Fruit fly (Drosophila melanogaster) whole organism, embryonic: ENCODE measurements around the gene HINT1.
A peak's percentile ranks its signal among the peaks of the same experiment; 100 is the strongest.

ENCODE experiments used
- CG10274 ChIP-seq: fragments of 200-800 bp; sonication (Bioruptor generic); optimal IDR thresholded peaks from 3 replicates; lab custom pipeline; 2017; ENCODE audit warnings: missing biosample characterization, mild to moderate bottlenecking, missing genetic modification characterization
- CG11247 ChIP-seq: fragments of 200-800 bp; sonication (Bioruptor generic); IDR thresholded peaks from 2 replicates; pipeline ENCODE4 v1.3.6; 2022; ENCODE audit warnings: missing biosample characterization, missing genetic modification characterization
- CG11695 ChIP-seq: fragments of 200-800 bp; sonication (Bioruptor generic); IDR thresholded peaks from 3 replicates; pipeline ENCODE4 v1.3.6; 2022; ENCODE audit warnings: missing biosample characterization, missing genetic modification characterization
- CG13624 ChIP-seq: fragments of 200-800 bp; sonication (Bioruptor generic); optimal IDR thresholded peaks from 2 replicates; lab custom pipeline; 2016; ENCODE audit warnings: missing biosample characterization, missing genetic modification characterization
- CG14014 ChIP-seq: fragments of 200-800 bp; sonication (Bioruptor generic); IDR thresholded peaks from 2 replicates; pipeline ENCODE4 v1.3.6; 2022; ENCODE audit warnings: missing biosample characterization, missing genetic modification characterization
- CG14710 ChIP-seq: fragments of 200-800 bp; sonication (Bioruptor generic); optimal IDR thresholded peaks from 3 replicates; lab custom pipeline; 2019; ENCODE audit warnings: missing biosample characterization, mild to moderate bottlenecking, missing genetic modification characterization, moderate library complexity
- CG15696 ChIP-seq: fragments of 200-800 bp; sonication (Bioruptor generic); optimal IDR thresholded peaks from 2 replicates; lab custom pipeline; 2019; ENCODE audit warnings: missing biosample characterization, mild to moderate bottlenecking, missing genetic modification characterization, moderate library complexity
- CG1603 ChIP-seq: fragments of 200-800 bp; sonication (Bioruptor generic); optimal IDR thresholded peaks from 2 replicates; lab custom pipeline; 2019; ENCODE audit warnings: missing biosample characterization, mild to moderate bottlenecking, missing genetic modification characterization, moderate library complexity
- CG17359 ChIP-seq: fragments of 200-800 bp; sonication (Bioruptor generic); optimal IDR thresholded peaks from 3 replicates; lab custom pipeline; 2018; ENCODE audit warnings: missing biosample characterization, mild to moderate bottlenecking, missing genetic modification characterization, moderate library complexity
- CG17385 ChIP-seq: fragments of 200-800 bp; sonication (Bioruptor generic); optimal IDR thresholded peaks from 3 replicates; lab custom pipeline; 2018; ENCODE audit warnings: missing biosample characterization, mild to moderate bottlenecking, missing genetic modification characterization
- CG2116 ChIP-seq: fragments of 200-800 bp; sonication (Bioruptor generic); optimal IDR thresholded peaks from 3 replicates; lab custom pipeline; 2018; ENCODE audit warnings: missing biosample characterization, mild to moderate bottlenecking, missing genetic modification characterization
- CG2129 ChIP-seq: fragments of 200-800 bp; sonication (Bioruptor generic); IDR thresholded peaks from 2 replicates; pipeline ENCODE4 v1.3.6; 2022; ENCODE audit warnings: missing biosample characterization, missing genetic modification characterization; ENCODE audit not compliant: partially characterized antibody
- CG30431 ChIP-seq: fragments of 200-800 bp; sonication (Bioruptor generic); optimal IDR thresholded peaks from 2 replicates; lab custom pipeline; 2017; ENCODE audit warnings: missing biosample characterization, missing genetic modification characterization
- CG3847 ChIP-seq: fragments of 200-800 bp; sonication (Bioruptor generic); IDR thresholded peaks from 2 replicates; pipeline ENCODE4 v1.3.6; 2022; ENCODE audit warnings: missing biosample characterization, missing genetic modification characterization
- CG4854 ChIP-seq: fragments of 200-800 bp; sonication (Bioruptor generic); optimal IDR thresholded peaks from 2 replicates; lab custom pipeline; 2016; ENCODE audit warnings: missing biosample characterization, missing genetic modification characterization, inconsistent platforms
- CG6683 ChIP-seq: fragments of 200-800 bp; sonication (Bioruptor generic); optimal IDR thresholded peaks from 2 replicates; lab custom pipeline; 2017; ENCODE audit warnings: missing biosample characterization, mild to moderate bottlenecking, missing genetic modification characterization, missing genetic modification reagents
- CG7839 ChIP-seq: fragments of 200-800 bp; sonication (Bioruptor generic); optimal IDR thresholded peaks from 3 replicates; lab custom pipeline; 2018; ENCODE audit warnings: missing biosample characterization, mild to moderate bottlenecking, missing genetic modification characterization, moderate library complexity
- CG7928 ChIP-seq: fragments of 200-800 bp; sonication (Bioruptor generic); optimal IDR thresholded peaks from 2 replicates; lab custom pipeline; 2017; ENCODE audit warnings: missing biosample characterization, mild to moderate bottlenecking, missing genetic modification characterization
- CG8281 ChIP-seq: fragments of 200-800 bp; sonication (Bioruptor generic); optimal IDR thresholded peaks from 2 replicates; lab custom pipeline; 2018; ENCODE audit warnings: missing biosample characterization, mild to moderate bottlenecking, missing genetic modification characterization, moderate library complexity
- CG8359 ChIP-seq: fragments of 200-800 bp; sonication (Bioruptor generic); optimal IDR thresholded peaks from 2 replicates; lab custom pipeline; 2017; ENCODE audit warnings: missing biosample characterization, mild to moderate bottlenecking, missing genetic modification characterization, borderline replicate concordance
- CG8478 ChIP-seq: fragments of >200 bp; optimal IDR thresholded peaks from 2 replicates; lab custom pipeline; 2018
- CG8765 ChIP-seq: fragments of 200-800 bp; sonication (Bioruptor generic); IDR thresholded peaks from 2 replicates; pipeline ENCODE4 v1.3.6; 2022; ENCODE audit warnings: missing biosample characterization, missing genetic modification characterization
- CG9876 ChIP-seq: fragments of 200-800 bp; sonication (Bioruptor generic); optimal IDR thresholded peaks from 2 replicates; lab custom pipeline; 2016; ENCODE audit warnings: missing biosample characterization, missing genetic modification characterization
- CkIIα-i1 ChIP-seq: fragments of 200-800 bp; sonication (Bioruptor generic); IDR thresholded peaks from 2 replicates; pipeline ENCODE4 v1.3.6; 2022; ENCODE audit warnings: missing biosample characterization, missing genetic modification characterization
- D ChIP-seq, 2 experiments: fragments of 200-800 bp in 1 of 2; fragments of >200 bp in 1 of 2; sonication (Bioruptor generic) in 1 of 2; optimal IDR thresholded peaks; 2 replicates in 1 of 2; 3 replicates in 1 of 2; lab custom pipeline; 2017; ENCODE audit warnings: mild to moderate bottlenecking in 1 of 2, missing biosample characterization in 1 of 2, missing genetic modification characterization in 1 of 2, missing genetic modification reagents in 1 of 2
- D19B ChIP-seq: fragments of 200-800 bp; sonication (Bioruptor generic); optimal IDR thresholded peaks from 2 replicates; lab custom pipeline; 2017; ENCODE audit warnings: missing biosample characterization, mild to moderate bottlenecking, missing genetic modification characterization
- ERR ChIP-seq: fragments of 200-800 bp; sonication (Bioruptor generic); optimal IDR thresholded peaks from 2 replicates; lab custom pipeline; 2016; ENCODE audit warnings: missing biosample characterization, missing genetic modification characterization
- Gsc ChIP-seq: fragments of 200-800 bp; sonication (Bioruptor generic); IDR thresholded peaks from 2 replicates; pipeline ENCODE4 v1.3.6; 2022; ENCODE audit warnings: missing biosample characterization, missing genetic modification characterization
- Hand ChIP-seq: fragments of 200-800 bp; sonication (Bioruptor generic); optimal IDR thresholded peaks from 2 replicates; lab custom pipeline; 2017; ENCODE audit warnings: mild to moderate bottlenecking, missing biosample characterization, missing genetic modification reagents, missing genetic modification characterization
- HmgZ ChIP-seq: fragments of 200-800 bp; sonication (Bioruptor generic); optimal IDR thresholded peaks from 2 replicates; lab custom pipeline; 2018; ENCODE audit warnings: missing biosample characterization, mild to moderate bottlenecking, missing genetic modification characterization
- Kr ChIP-seq: fragments of 200-800 bp; sonication (Bioruptor generic); optimal IDR thresholded peaks from 2 replicates; lab custom pipeline; 2017; ENCODE audit warnings: missing biosample characterization, mild to moderate bottlenecking, missing genetic modification characterization
- Lim3 ChIP-seq: fragments of 200-800 bp; sonication (Bioruptor generic); IDR thresholded peaks from 2 replicates; pipeline ENCODE4 v1.3.6; 2022; ENCODE audit warnings: missing biosample characterization, missing genetic modification characterization
- Mrtf ChIP-seq: fragments of 200-800 bp; sonication (Bioruptor generic); IDR thresholded peaks from 3 replicates; pipeline ENCODE4 v1.3.6; 2022; ENCODE audit warnings: missing biosample characterization, missing genetic modification characterization
- Nf-YA ChIP-seq: fragments of 200-800 bp; sonication (Bioruptor generic); IDR thresholded peaks from 2 replicates; pipeline ENCODE4 v1.3.6; 2022; ENCODE audit warnings: missing biosample characterization, missing genetic modification characterization
- abd-A ChIP-seq: fragments of 200-800 bp; sonication (Bioruptor generic); optimal IDR thresholded peaks from 3 replicates; lab custom pipeline; 2019; ENCODE audit warnings: missing biosample characterization, mild to moderate bottlenecking, missing genetic modification characterization, moderate library complexity
- br ChIP-seq: fragments of >200 bp; optimal IDR thresholded peaks from 2 replicates; lab custom pipeline; 2017
- cad ChIP-seq: fragments of >200 bp; optimal IDR thresholded peaks from 2 replicates; lab custom pipeline; 2017; ENCODE audit warnings: missing biosample characterization, missing genetic modification characterization
- danr ChIP-seq: fragments of 200-800 bp; sonication (Bioruptor generic); IDR thresholded peaks from 2 replicates; pipeline ENCODE4 v1.3.6; 2022; ENCODE audit warnings: missing biosample characterization, missing genetic modification characterization
- dimm ChIP-seq: fragments of 200-800 bp; sonication (Bioruptor generic); IDR thresholded peaks from 2 replicates; pipeline ENCODE4 v1.3.6; 2022; ENCODE audit warnings: missing biosample characterization, missing genetic modification characterization
- dmrt11E ChIP-seq: fragments of 200-800 bp; sonication (Bioruptor generic); optimal IDR thresholded peaks from 3 replicates; lab custom pipeline; 2018; ENCODE audit warnings: missing biosample characterization, mild to moderate bottlenecking, missing genetic modification characterization, moderate library complexity
- gcm2 ChIP-seq: fragments of 200-800 bp; sonication (Bioruptor generic); optimal IDR thresholded peaks from 2 replicates; lab custom pipeline; 2016; ENCODE audit warnings: missing biosample characterization, missing genetic modification characterization
- jing ChIP-seq: fragments of 200-800 bp; sonication (Bioruptor generic); optimal IDR thresholded peaks from 2 replicates; lab custom pipeline; 2018; ENCODE audit warnings: missing biosample characterization, mild to moderate bottlenecking, missing genetic modification characterization
- kay ChIP-seq: fragments of 200-800 bp; sonication (Bioruptor generic); optimal IDR thresholded peaks from 2 replicates; lab custom pipeline; 2016; ENCODE audit warnings: missing biosample characterization, missing genetic modification characterization
- nom ChIP-seq: fragments of 200-800 bp; sonication (Bioruptor generic); optimal IDR thresholded peaks from 2 replicates; lab custom pipeline; 2017; ENCODE audit warnings: missing biosample characterization, missing genetic modification characterization, mild to moderate bottlenecking, moderate library complexity, missing genetic modification reagents
- pfk ChIP-seq: fragments of 200-800 bp; sonication (Bioruptor generic); optimal IDR thresholded peaks from 2 replicates; lab custom pipeline; 2018; ENCODE audit warnings: missing biosample characterization, mild to moderate bottlenecking, missing genetic modification characterization, moderate library complexity
- salm ChIP-seq: fragments of 200-800 bp; sonication (Bioruptor generic); optimal IDR thresholded peaks from 2 replicates; lab custom pipeline; 2018; ENCODE audit warnings: missing biosample characterization, mild to moderate bottlenecking, missing genetic modification characterization
- sc ChIP-seq, 3 experiments: fragments of >200 bp in 2 of 3; fragments of 200-800 bp in 1 of 3; sonication (Bioruptor generic) in 1 of 3; optimal IDR thresholded peaks; 2 replicates in 2 of 3; 3 replicates in 1 of 3; lab custom pipeline; 2017; ENCODE audit warnings: mild to moderate bottlenecking in 1 of 3, missing biosample characterization in 1 of 3, missing genetic modification characterization in 1 of 3, missing genetic modification reagents in 1 of 3
- slbo ChIP-seq: fragments of 200-800 bp; sonication (Bioruptor generic); IDR thresholded peaks from 2 replicates; pipeline ENCODE4 v1.3.6; 2022; ENCODE audit warnings: missing biosample characterization, missing genetic modification characterization
- tin ChIP-seq: fragments of 200-800 bp; sonication (Bioruptor generic); optimal IDR thresholded peaks from 3 replicates; lab custom pipeline; 2016; ENCODE audit warnings: missing biosample characterization, missing genetic modification characterization
- tll ChIP-seq, 2 experiments: fragments of 200-800 bp in 1 of 2; fragments of >200 bp in 1 of 2; sonication (Bioruptor generic) in 1 of 2; optimal IDR thresholded peaks; 2 replicates each; lab custom pipeline; 2017 to 2019; ENCODE audit warnings: missing biosample characterization in 2 of 2, missing genetic modification characterization in 2 of 2, mild to moderate bottlenecking in 1 of 2, moderate library complexity in 1 of 2

The HINT1 gene

dm6 chr2L:2759654-2760053 is 10.3 kb upstream of the HINT1 start, which contains the start of the genes HemK2, Snapin and Tnpo-SR (continued):
- TF ChIP-seq CkIIα-i1 (GFP tag; lab: Robert Waterston, UW) (no peak), cad (no peak), CG11695 (peak; percentile 91), dmrt11E (tag; lab: Kevin White, UChicago) (peak; percentile 90), CG15696 (peak; percentile 97), ERR (GFP tag; lab: Kevin White, UChicago) (peak; percentile 81), CG2116 (peak; percentile 92), CG9876 (peak; percentile 69), Hand (GFP tag; lab: Kevin White, UChicago) (peak; percentile 79), Nf-YA (GFP tag; lab: Robert Waterston, UW) (peak; percentile 83), CG6683 (GFP tag; lab: Kevin White, UChicago) (peak; percentile 83), CG13624 (GFP tag; lab: Kevin White, UChicago) (peak; percentile 87), CG14710 (tag; lab: Kevin White, UChicago) (peak; percentile 94), kay (GFP tag; lab: Kevin White, UChicago) (peak; percentile 64), CG14014 (GFP tag; lab: Robert Waterston, UW) (peak; percentile 91), gcm2 (GFP tag; lab: Kevin White, UChicago) (peak; percentile 74), CG8359 (peak; percentile 59), CG8478 (lab: Kevin White, UChicago) (no peak), CG1603 (tag; lab: Kevin White, UChicago) (peak; percentile 81), pfk (GFP tag; lab: Kevin White, UChicago) (peak; percentile 28), Kr (no peak), salm (tag; lab: Kevin White, UChicago) (peak; percentile 77), D19B (peak; percentile 73), HmgZ (peak; percentile 93), CG11247 (GFP tag; lab: Robert Waterston, UW) (peak; percentile 94), CG8281 (tag; lab: Kevin White, UChicago) (peak; percentile 60), CG3847 (GFP tag; lab: Robert Waterston, UW) (peak; percentile 96), tin (GFP tag; lab: Kevin White, UChicago) (peak; percentile 89), CG10274 (GFP tag; lab: Kevin White, UChicago) (peak; percentile 71), CG7928 (peak; percentile 67), Lim3 (GFP tag; lab: Robert Waterston, UW) (peak; percentile 60; the same call in 1 of the 2 replicates), tll (GFP tag; optimal IDR thresholded peaks at IDR 0.05; lab: Kevin White, UChicago) (peak in 1 of 2 experiments; percentile 1), jing (no peak), Gsc (GFP tag; lab: Robert Waterston, UW) (peak; percentile 77; the same call in 1 of the 2 replicates), CG30431 (peak; percentile 81), Mrtf (GFP tag; lab: Robert Waterston, UW) (peak; percentile 91), CG4854 (GFP tag; lab: Kevin White, UChicago) (peak; percentile 89), CG8765 (GFP tag; lab: Robert Waterston, UW) (peak; percentile 94), D (optimal IDR thresholded peaks at IDR 0.05; lab: Kevin White, UChicago) (no peak), D (GFP tag; optimal IDR thresholded peaks at IDR 0.05; lab: Kevin White, UChicago) (peak; percentile 68), CG17359 (tag; lab: Kevin White, UChicago) (peak; percentile 91), slbo (GFP tag; lab: Robert Waterston, UW) (peak; percentile 96), dimm (GFP tag; lab: Robert Waterston, UW) (peak; percentile 72), nom (GFP tag; lab: Kevin White, UChicago) (peak; percentile 77), CG17385 (peak; percentile 84), danr (peak; percentile 86), abd-A (tag; lab: Kevin White, UChicago) (peak; percentile 95), CG2129 (GFP tag; lab: Robert Waterston, UW) (peak; percentile 97), sc (optimal IDR thresholded peaks at IDR 0.05; lab: Kevin White, UChicago) (no peak), sc (GFP tag; optimal IDR thresholded peaks at IDR 0.05; lab: Kevin White, UChicago) (peak; percentile 71), CG7839 (tag; lab: Kevin White, UChicago) (peak; percentile 92), br (no peak)
